Fruit fly (Drosophila melanogaster) whole organism, pupa: ENCODE measurements around the gene nAChRalpha1.

ENCODE experiments used
- CG10348 ChIP-seq: fragments of 200-800 bp; sonication (Bioruptor generic); IDR thresholded peaks from 2 replicates; pipeline ENCODE4 v1.3.6; 2022; ENCODE audit warnings: missing biosample characterization, missing genetic modification characterization
- CG12605 ChIP-seq: fragments of 200-800 bp; sonication (Bioruptor generic); IDR thresholded peaks from 2 replicates; pipeline ENCODE4 v1.3.6; 2022; ENCODE audit warnings: missing biosample characterization, missing genetic modification characterization
- CG13204 ChIP-seq: fragments of 200-800 bp; sonication (Bioruptor generic); optimal IDR thresholded peaks from 2 replicates; lab custom pipeline; 2018; ENCODE audit warnings: missing biosample characterization, mild to moderate bottlenecking, missing genetic modification characterization, moderate library complexity
- CG14655 ChIP-seq: fragments of 200-800 bp; sonication (Bioruptor generic); optimal IDR thresholded peaks from 3 replicates; lab custom pipeline; 2017; ENCODE audit warnings: mild to moderate bottlenecking, missing biosample characterization, missing genetic modification reagents, missing genetic modification characterization
- CG15710 ChIP-seq: fragments of 200-800 bp; sonication (Bioruptor generic); optimal IDR thresholded peaks from 2 replicates; lab custom pipeline; 2018; ENCODE audit warnings: missing biosample characterization, mild to moderate bottlenecking, missing genetic modification characterization, moderate library complexity
- CG17806 ChIP-seq: fragments of 200-800 bp; sonication (Bioruptor generic); optimal IDR thresholded peaks from 2 replicates; lab custom pipeline; 2018; ENCODE audit warnings: missing biosample characterization, mild to moderate bottlenecking, missing genetic modification characterization, moderate library complexity
- CG32121 ChIP-seq: fragments of 200-800 bp; sonication (Bioruptor generic); IDR thresholded peaks from 2 replicates; pipeline ENCODE4 v1.3.6; 2022; ENCODE audit warnings: missing biosample characterization, missing genetic modification characterization
- CG34367 ChIP-seq: fragments of 200-800 bp; sonication (Bioruptor generic); optimal IDR thresholded peaks from 2 replicates; lab custom pipeline; 2018; ENCODE audit warnings: missing biosample characterization, mild to moderate bottlenecking, missing genetic modification characterization
- CG4496 ChIP-seq: fragments of 200-800 bp; sonication (Bioruptor generic); IDR thresholded peaks from 3 replicates; pipeline ENCODE4 v1.3.6; 2022; ENCODE audit warnings: missing biosample characterization, missing genetic modification characterization
- CG8159 ChIP-seq: fragments of 200-800 bp; sonication (Bioruptor generic); optimal IDR thresholded peaks from 3 replicates; lab custom pipeline; 2018; ENCODE audit warnings: missing biosample characterization, mild to moderate bottlenecking, missing genetic modification characterization, moderate library complexity
- CG8301 ChIP-seq: fragments of 200-800 bp; sonication (Bioruptor generic); optimal IDR thresholded peaks from 2 replicates; lab custom pipeline; 2018; ENCODE audit warnings: missing biosample characterization, mild to moderate bottlenecking, missing genetic modification characterization
- CG9948 ChIP-seq: fragments of 200-800 bp; sonication (Bioruptor generic); optimal IDR thresholded peaks from 2 replicates; lab custom pipeline; 2018; ENCODE audit warnings: missing biosample characterization, mild to moderate bottlenecking, missing genetic modification characterization, moderate library complexity
- D1 ChIP-seq: fragments of 200-800 bp; sonication (Bioruptor generic); optimal IDR thresholded peaks from 2 replicates; lab custom pipeline; 2018; ENCODE audit warnings: missing biosample characterization, mild to moderate bottlenecking, missing genetic modification characterization, moderate library complexity
- EcR ChIP-seq: fragments of 200-800 bp; sonication (Bioruptor generic); optimal IDR thresholded peaks from 3 replicates; lab custom pipeline; 2019; ENCODE audit warnings: missing biosample characterization, missing genetic modification characterization, mild to moderate bottlenecking, moderate library complexity, missing genetic modification reagents
- Ets98B ChIP-seq: fragments of 200-800 bp; sonication (Bioruptor generic); IDR thresholded peaks from 2 replicates; pipeline ENCODE4 v1.3.6; 2022; ENCODE audit warnings: missing biosample characterization, missing genetic modification characterization
- Pif1A ChIP-seq: fragments of 200-800 bp; sonication (Bioruptor generic); optimal IDR thresholded peaks from 3 replicates; lab custom pipeline; 2016; ENCODE audit warnings: missing biosample characterization, missing genetic modification characterization
- Pif1B ChIP-seq: fragments of 200-800 bp; sonication (Bioruptor generic); optimal IDR thresholded peaks from 3 replicates; lab custom pipeline; 2016; ENCODE audit warnings: missing biosample characterization, missing genetic modification characterization
- Snoo ChIP-seq: fragments of 200-800 bp; sonication (Bioruptor generic); optimal IDR thresholded peaks from 3 replicates; lab custom pipeline; 2017; ENCODE audit warnings: missing biosample characterization, mild to moderate bottlenecking, missing genetic modification characterization, inconsistent platforms
- fd96Ca ChIP-seq: fragments of 200-800 bp; sonication (Bioruptor generic); IDR thresholded peaks from 3 replicates; pipeline ENCODE4 v1.3.6; 2022; ENCODE audit warnings: missing biosample characterization, missing genetic modification characterization
- gl ChIP-seq: fragments of 200-800 bp; sonication (Bioruptor generic); optimal IDR thresholded peaks from 2 replicates; lab custom pipeline; 2018; ENCODE audit warnings: missing biosample characterization, mild to moderate bottlenecking, missing genetic modification characterization
- rn ChIP-seq: fragments of 200-800 bp; sonication (Bioruptor generic); IDR thresholded peaks from 2 replicates; pipeline ENCODE4 v1.3.6; 2022; ENCODE audit warnings: missing biosample characterization, missing genetic modification characterization

Gene nAChRalpha1

DNA sequence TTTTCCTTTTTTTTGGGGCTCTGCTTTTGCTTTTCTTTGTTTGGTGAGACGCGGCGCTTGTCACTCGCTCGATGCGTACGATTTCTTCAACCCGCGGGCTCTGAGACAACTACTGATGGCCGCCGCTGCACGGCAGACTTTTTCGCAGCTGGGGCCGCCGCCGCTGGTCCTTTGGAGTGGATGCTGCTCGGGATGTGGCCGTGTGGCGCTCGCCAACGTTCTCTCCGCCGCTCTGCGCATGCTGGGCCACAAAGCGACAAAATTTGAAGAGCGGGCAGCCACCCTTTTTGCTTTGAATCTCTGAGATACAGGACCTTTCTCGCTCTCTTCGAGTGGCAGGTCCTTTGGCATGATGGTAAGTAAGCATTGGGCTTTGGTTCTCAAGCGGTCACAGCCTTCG is at the start of gene nAChRalpha1:
TSS of gene nAChRalpha1 (minus strand) at position 101 of the 400 bp plus-strand sequence.
- TF ChIP-seq Ets98B (GFP tag; lab: Robert Waterston, UW), result peak; percentile 21; the same call in 1 of the 2 replicates
- TF ChIP-seq Pif1A (GFP tag; lab: Kevin White, UChicago), result no peak
- no peak for TF ChIP-seq CG34367

DNA sequence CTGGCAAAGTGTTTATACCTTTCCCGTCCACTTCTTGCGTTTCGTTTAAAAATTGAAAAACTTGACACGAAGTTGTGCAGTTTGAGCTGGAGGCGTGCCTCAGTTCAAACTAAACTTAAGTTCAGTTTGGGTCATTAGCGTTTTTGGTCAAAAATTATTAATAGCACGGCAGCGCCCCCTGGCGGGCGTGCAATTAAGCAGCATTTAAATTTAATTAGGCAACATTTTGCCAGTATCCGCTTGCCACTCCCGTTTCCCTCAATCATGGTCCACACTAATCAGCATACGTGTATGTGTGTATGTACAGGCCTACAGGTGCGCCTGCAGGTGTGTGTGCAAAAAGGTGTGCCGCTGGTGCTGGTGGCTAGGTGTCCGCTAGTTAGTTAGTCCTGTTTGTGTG is 46.7 kb upstream of the nAChRalpha1 start:
- TF ChIP-seq Pif1B (GFP tag; lab: Kevin White, UChicago) (no peak), EcR (GFP tag; lab: Kevin White, UChicago) (no peak), CG34367 (no peak), gl (tag; lab: Kevin White, UChicago) (no peak), CG4496 (no peak), Snoo (no peak)

DNA sequence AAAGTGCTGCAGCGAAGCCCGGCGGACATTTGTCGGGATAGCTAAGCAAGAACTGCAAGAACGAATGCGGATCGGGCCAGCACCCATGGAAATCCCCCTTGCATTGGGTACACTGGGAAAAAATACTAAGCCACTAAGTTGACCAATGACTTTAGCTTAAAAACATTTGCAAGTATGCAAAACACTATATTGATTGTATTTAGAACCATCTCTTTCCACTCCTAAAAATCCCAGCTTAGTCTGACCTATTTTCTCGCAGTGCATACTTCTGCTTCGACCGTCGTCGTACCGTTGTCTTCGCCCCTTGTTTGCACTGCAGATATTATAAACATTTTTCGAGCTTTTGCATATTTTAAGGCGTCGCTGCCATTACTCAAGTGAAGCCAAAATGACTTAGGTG is 39.1 kb upstream of the nAChRalpha1 start:
- TF ChIP-seq Ets98B (GFP tag; lab: Robert Waterston, UW) (0 out of 2 replicates have a peak, but pooled peaks have one; percentile 24), CG4496 (0 out of 3 replicates have a peak, but pooled peaks have one; percentile 50), CG34367 (peak; percentile 47), rn (0 out of 2 replicates have a peak, but pooled peaks have one; percentile 9), CG14655 (GFP tag; lab: Kevin White, UChicago) (peak; percentile 40), CG15710 (tag; lab: Kevin White, UChicago) (peak; percentile 57), Pif1A (GFP tag; lab: Kevin White, UChicago) (peak; percentile 48), CG10348 (GFP tag; lab: Robert Waterston, UW) (no peak), CG12605 (GFP tag; lab: Robert Waterston, UW) (no peak), fd96Ca (0 out of 3 replicates have a peak, but pooled peaks have one; percentile 49), CG8159 (peak; percentile 68)

DNA sequence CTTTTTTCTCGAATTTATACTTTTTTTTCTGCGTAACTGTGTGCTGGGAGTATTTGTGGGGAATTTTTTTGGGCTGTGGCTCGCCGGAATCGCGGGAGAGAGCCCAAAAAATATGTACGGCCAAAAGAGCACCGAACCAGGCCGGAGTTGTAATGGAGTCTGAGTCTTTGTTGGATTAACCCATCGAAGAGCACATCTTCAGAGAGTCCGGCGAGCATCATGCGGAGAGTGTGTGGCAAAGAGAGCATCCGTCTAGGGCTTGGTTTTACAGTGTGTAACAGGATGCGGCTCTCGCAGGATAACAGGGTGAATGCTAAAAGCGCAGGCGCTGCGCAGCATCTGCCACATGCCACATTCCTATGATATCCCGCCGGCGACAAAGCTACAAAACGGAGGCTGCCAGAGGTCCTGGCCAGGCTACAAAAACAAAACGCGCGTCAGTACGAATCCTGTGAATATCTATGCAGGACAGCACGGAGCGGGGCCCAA is 28.1 kb upstream of the nAChRalpha1 start, which contains the start of gene nAChRalpha2:
TSS of gene nAChRalpha2 (plus strand) at position 439 of the 489 bp plus-strand sequence.
- TF ChIP-seq Snoo, result no peak
- no peak for TF ChIP-seq EcR (GFP tag; lab: Kevin White, UChicago)
- no peak for TF ChIP-seq CG15710 (tag; lab: Kevin White, UChicago)
- no peak for TF ChIP-seq CG12605 (GFP tag; lab: Robert Waterston, UW)
- TF ChIP-seq fd96Ca, result 0 out of 3 replicates have a peak, but pooled peaks have one; percentile 7
- no peak; the same call in 1 of the 2 replicates for TF ChIP-seq Ets98B (GFP tag; lab: Robert Waterston, UW)

DNA sequence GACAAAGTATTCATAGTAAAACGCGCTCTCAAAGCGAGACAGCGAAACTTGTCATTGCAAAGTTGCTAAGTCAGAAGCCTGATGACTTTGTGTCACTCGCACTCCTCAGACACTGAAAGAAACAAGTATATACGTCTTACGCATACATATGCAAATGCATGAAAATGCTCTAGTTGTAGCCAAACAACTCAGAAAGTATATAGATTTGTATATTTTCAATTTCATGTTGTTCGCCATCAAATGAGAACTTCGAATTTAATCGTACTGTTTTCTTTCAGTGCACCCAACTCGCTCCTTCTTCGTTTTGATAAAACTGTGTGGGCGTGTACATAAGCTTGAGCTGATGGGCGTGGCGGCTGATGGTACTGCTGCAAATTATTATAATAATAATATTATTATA is 24.1 kb upstream of the nAChRalpha1 start:
- TF ChIP-seq CG34367 (no peak), CG9948 (no peak), CG32121 (GFP tag; lab: Robert Waterston, UW) (no peak), EcR (GFP tag; lab: Kevin White, UChicago) (no peak), fd96Ca (no peak), CG8159 (no peak), CG12605 (GFP tag; lab: Robert Waterston, UW) (no peak), Pif1B (GFP tag; lab: Kevin White, UChicago) (no peak), Pif1A (GFP tag; lab: Kevin White, UChicago) (no peak)
- TF ChIP-seq, all 21 proteins: peak for 0

DNA sequence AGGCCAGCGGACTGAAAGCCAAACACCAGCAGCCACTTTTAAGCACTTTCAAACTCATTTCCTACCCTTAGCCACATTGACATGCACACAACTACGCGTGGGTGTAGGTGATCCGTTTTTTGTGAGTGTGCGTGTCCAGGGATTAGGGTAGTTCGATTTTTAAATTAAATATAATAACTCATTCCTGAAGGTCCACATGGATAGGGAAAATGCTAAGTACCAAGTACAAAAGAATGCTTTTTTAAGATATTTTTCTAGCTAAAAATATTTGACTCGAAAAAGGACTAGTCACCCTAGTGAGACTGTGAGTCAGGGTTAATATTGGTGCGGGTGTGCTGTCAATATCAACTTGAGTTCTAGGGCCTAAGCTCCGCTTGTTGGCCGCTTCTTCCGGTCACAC is 17.8 kb upstream of the nAChRalpha1 start:
- TF ChIP-seq D1 (tag; lab: Kevin White, UChicago) (no peak), CG15710 (tag; lab: Kevin White, UChicago) (no peak), CG8301 (tag; lab: Kevin White, UChicago) (no peak), CG8159 (no peak), CG32121 (GFP tag; lab: Robert Waterston, UW) (no peak), Snoo (no peak), Ets98B (GFP tag; lab: Robert Waterston, UW) (no peak), CG4496 (no peak), CG17806 (no peak), CG14655 (GFP tag; lab: Kevin White, UChicago) (no peak), CG13204 (no peak), CG34367 (no peak), gl (tag; lab: Kevin White, UChicago) (no peak), Pif1A (GFP tag; lab: Kevin White, UChicago) (no peak), CG12605 (GFP tag; lab: Robert Waterston, UW) (no peak)

DNA sequence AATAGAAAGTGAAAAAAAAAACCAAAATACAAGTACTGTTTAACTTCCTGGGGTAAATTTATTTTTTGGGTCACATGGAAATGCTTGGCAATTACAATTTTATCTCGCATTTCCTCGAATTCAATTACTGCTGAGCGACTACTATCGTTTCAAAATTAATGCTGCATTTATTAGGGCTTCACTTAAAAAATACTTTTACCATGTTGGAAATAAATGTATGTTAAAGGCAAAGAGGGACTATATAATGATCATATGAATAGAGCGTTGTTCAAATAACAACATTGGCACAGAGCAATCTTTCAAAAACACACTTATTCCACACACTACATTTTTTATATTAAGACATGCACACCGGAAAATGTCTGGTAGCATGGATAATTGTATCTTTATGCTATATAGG is 12.1 kb upstream of the nAChRalpha1 start, which contains the start of gene CG31128:
TSS of gene CG31128 (plus strand) at position 301 of the 400 bp plus-strand sequence.
- TF ChIP-seq CG15710 (tag; lab: Kevin White, UChicago), result no peak
- no peak for TF ChIP-seq CG9948
- no peak for TF ChIP-seq CG8159

DNA sequence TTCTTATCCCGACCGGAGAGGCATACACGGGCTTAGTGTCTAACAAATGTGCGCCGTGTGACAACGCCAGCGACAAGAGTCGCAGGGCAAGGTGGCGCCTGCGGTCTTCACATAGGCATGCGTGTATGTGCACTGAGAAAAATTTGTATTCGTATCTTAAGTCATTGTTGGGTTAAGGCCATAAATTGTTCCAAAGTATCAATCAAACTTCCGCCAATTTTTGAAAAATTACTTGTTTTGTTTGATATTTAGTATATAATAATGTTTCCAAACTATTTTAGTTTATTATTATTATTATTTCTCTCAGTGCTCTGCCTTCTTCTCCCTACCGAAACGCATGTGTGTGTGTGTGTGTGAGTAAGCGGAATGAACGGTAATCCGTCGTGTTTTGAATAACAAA is 10.3 kb upstream of the nAChRalpha1 start:
- no peak for TF ChIP-seq gl (tag; lab: Kevin White, UChicago)
- TF ChIP-seq CG10348 (GFP tag; lab: Robert Waterston, UW), result no peak
- no peak for TF ChIP-seq Pif1A (GFP tag; lab: Kevin White, UChicago)
- no peak for TF ChIP-seq CG14655 (GFP tag; lab: Kevin White, UChicago)
- TF ChIP-seq EcR (GFP tag; lab: Kevin White, UChicago), result no peak
- no peak for TF ChIP-seq Pif1B (GFP tag; lab: Kevin White, UChicago)
- TF ChIP-seq CG15710 (tag; lab: Kevin White, UChicago), result no peak
- TF ChIP-seq rn, result no peak
- TF ChIP-seq CG17806, result no peak
- TF ChIP-seq, all 21 proteins: peak for 0
